Fruit fly (Drosophila melanogaster): Measurements from ENCODE around the gene CG15040.

dm6 chrX:18662053-18662452 is 44.7 kb upstream of the CG15040 start, which contains the start of gene CG6696:
- TF ChIP-seq Dll (optimal IDR thresholded peaks at IDR 0.05) (no peak), pan (optimal IDR thresholded peaks at IDR 0.05) (no peak), CG8478 (optimal IDR thresholded peaks at IDR 0.05) (no peak)

Data from whole organism.